Worm (Caenorhabditis elegans) whole organism, dauer: ENCODE measurements around the gene dab-1.

ENCODE experiments used
- unc-62 ChIP-seq: sonication (generic microtip); optimal IDR thresholded peaks from 2 replicates; lab custom pipeline; 2017; ENCODE audit warnings: missing biosample characterization, missing genetic modification reagents, missing genetic modification characterization

dab-1 gene

ce11 chrII:8253160-8253793 is 31.1 kb downstream of the dab-1 start, which contains the start of gene F35C11.5:
F35C11.5 (plus strand) TSS chrII:8253743.
- no peak for TF ChIP-seq unc-62

ce11 chrII:8256013-8256412 is 33.8 kb downstream of the dab-1 start, which contains the start of gene F35C11.7:
F35C11.7 (plus strand) TSS chrII:8256313.
- no peak for TF ChIP-seq unc-62

- no peak for TF ChIP-seq unc-62
Observed at ce11 chrII:8259038-8259437, 36.9 kb downstream of the dab-1 start, which contains the start of gene F35C11.6. F35C11.6 (minus strand) TSS chrII:8259138.

- no peak for TF ChIP-seq unc-62
Observed at ce11 chrII:8259674-8260073, 37.5 kb downstream of the dab-1 start.

- TF ChIP-seq unc-62, result no peak
Observed at ce11 chrII:8263562-8263961, 41.4 kb downstream of the dab-1 start.

- TF ChIP-seq unc-62, result no peak
Observed at ce11 chrII:8264619-8265018, 42.4 kb downstream of the dab-1 start, which contains the start of gene srdh-1. srdh-1 (plus strand) TSS chrII:8264661.

ce11 chrII:8266559-8266958 is 44.4 kb downstream of the dab-1 start:
- TF ChIP-seq unc-62, result no peak

- TF ChIP-seq unc-62, result no peak
Observed at ce11 chrII:8267679-8268078, 45.5 kb downstream of the dab-1 start.

- TF ChIP-seq unc-62, result no peak
Observed at ce11 chrII:8269351-8269750, 47.2 kb downstream of the dab-1 start, which contains the start of gene K01C8.2. K01C8.2 (minus strand) TSS chrII:8269451.

- no peak for TF ChIP-seq unc-62
Observed at ce11 chrII:8269855-8270647, 47.9 kb downstream of the dab-1 start, which contains the start of gene tdc-1. tdc-1 (plus strand) TSS chrII:8270597.

- TF ChIP-seq unc-62, result no peak
Observed at ce11 chrII:8273060-8273459, 50.9 kb downstream of the dab-1 start.

ce11 chrII:8276057-8276456 is 53.9 kb downstream of the dab-1 start, which contains the start of the genes gei-14 and slc-25A32:
gei-14 (minus strand) TSS chrII:8276231.
slc-25A32 (plus strand) TSS chrII:8276298.
- TF ChIP-seq unc-62, result no peak

- TF ChIP-seq unc-62, result no peak
Observed at ce11 chrII:8278415-8278814, 56.2 kb downstream of the dab-1 start, which contains the start of the genes mrpl-10 and clec-142. mrpl-10 (minus strand) TSS chrII:8278515. clec-142 (plus strand) TSS chrII:8278678.
